Fruit fly (Drosophila melanogaster) whole organism, adult: Measurements from ENCODE around the gene SMC5.

ENCODE experiments used
- CG12768 ChIP-seq: fragments of 200-800 bp; sonication (Bioruptor generic); optimal IDR thresholded peaks from 2 replicates; lab custom pipeline; 2017; ENCODE audit warnings: missing biosample characterization, missing genetic modification characterization, mild to moderate bottlenecking, moderate library complexity, missing genetic modification reagents
- cic ChIP-seq: fragments of 200-800 bp; sonication (Bioruptor generic); optimal IDR thresholded peaks from 2 replicates; lab custom pipeline; 2017; ENCODE audit warnings: missing biosample characterization, mild to moderate bottlenecking, missing genetic modification characterization, moderate library complexity

DNA sequence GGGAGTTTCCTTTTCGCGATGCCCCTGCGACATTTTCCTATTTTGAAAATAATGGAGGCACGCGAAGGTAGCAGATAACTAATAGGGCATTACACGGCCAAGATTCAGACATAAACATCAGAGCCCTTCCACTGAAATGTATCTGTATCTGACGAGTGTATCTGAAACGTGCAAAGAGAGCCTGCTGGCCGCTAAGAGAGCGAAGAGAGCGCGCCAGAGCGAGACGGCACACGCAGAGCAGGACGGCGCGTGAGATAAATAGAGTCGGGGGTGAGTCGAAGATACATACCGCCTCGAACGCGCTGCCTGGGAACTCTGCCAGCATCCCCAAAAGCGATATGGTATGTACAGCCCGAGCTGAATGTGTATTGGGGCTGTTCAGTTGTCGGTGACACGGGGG lies 15.7 kb downstream of the SMC5 start:
- no peak for TF ChIP-seq cic (GFP tag; lab: Kevin White, UChicago)
- no peak for TF ChIP-seq CG12768 (GFP tag; lab: Kevin White, UChicago)
